Worm (Caenorhabditis elegans) whole organism, L3 larva: ENCODE data around the gene rheb-1.

Experiments
- ZK546.5 ChIP-seq: sonication (generic microtip); optimal IDR thresholded peaks from 2 replicates; lab custom pipeline; 2017; ENCODE audit warnings: missing biosample characterization, missing genetic modification characterization
- egl-27 ChIP-seq: sonication (generic microtip); optimal IDR thresholded peaks from 4 replicates; lab custom pipeline; 2017; ENCODE audit warnings: missing biosample characterization, missing genetic modification reagents, missing genetic modification characterization
- jun-1 ChIP-seq: fragments of 150-350 bp; optimal IDR thresholded peaks from 2 replicates; lab custom pipeline; 2014; ENCODE audit warnings: missing biosample characterization, missing genetic modification reagents, missing genetic modification characterization
- nhr-12 ChIP-seq: fragments of 150-350 bp; optimal IDR thresholded peaks from 2 replicates; lab custom pipeline; 2014; ENCODE audit warnings: missing biosample characterization, missing genetic modification characterization
- nhr-77 ChIP-seq: fragments of 150-350 bp; optimal IDR thresholded peaks from 2 replicates; lab custom pipeline; 2014; ENCODE audit warnings: missing biosample characterization, missing genetic modification characterization

- no peak for TF ChIP-seq ZK546.5 (tag; lab: Kevin White, UChicago)
- TF ChIP-seq jun-1 (tag; lab: Kevin White, UChicago), result no peak
- no peak for TF ChIP-seq egl-27 (tag; lab: Kevin White, UChicago)
- TF ChIP-seq nhr-77 (tag; lab: Kevin White, UChicago), result no peak
- no peak for TF ChIP-seq nhr-12
Observed at ce11 chrIII:9462785-9463467, 7.1 kb upstream of the rheb-1 start.
